Worm (Caenorhabditis elegans) whole organism, young adult: Measurements from ENCODE around the gene F57B1.6.
"Not testable (repeated sequence)": the region's sequence is repeated elsewhere in the genome, so short reads cannot be mapped to it uniquely, and the experiment has no call there.

Experiments
- attf-6 ChIP-seq: fragments of 200-800 bp; sonication (Bioruptor generic); IDR thresholded peaks from 2 replicates; pipeline ENCODE4 v1.3.6; 2022; ENCODE audit warnings: missing genetic modification reagents, missing genetic modification characterization, missing compliant biosample characterization
- hsf-1 ChIP-seq: fragments of 200-800 bp; sonication (Bioruptor generic); IDR thresholded peaks from 2 replicates; pipeline ENCODE4 v1.3.6; 2022; ENCODE audit warnings: missing genetic modification reagents, missing genetic modification characterization, missing compliant biosample characterization
- lin-35 ChIP-seq, 3 experiments: fragments of 150-350 bp in 2 of 3; sonication (generic microtip) in 1 of 3; optimal IDR thresholded peaks; 2 replicates each; lab custom pipeline; 2014 to 2018; ENCODE audit warnings: missing biosample characterization in 3 of 3, missing genetic modification characterization in 3 of 3, missing genetic modification reagents in 3 of 3
- mxl-1 ChIP-seq: sonication (generic microtip); optimal IDR thresholded peaks from 2 replicates; lab custom pipeline; 2016; ENCODE audit warnings: missing genetic modification characterization, missing compliant biosample characterization

DNA sequence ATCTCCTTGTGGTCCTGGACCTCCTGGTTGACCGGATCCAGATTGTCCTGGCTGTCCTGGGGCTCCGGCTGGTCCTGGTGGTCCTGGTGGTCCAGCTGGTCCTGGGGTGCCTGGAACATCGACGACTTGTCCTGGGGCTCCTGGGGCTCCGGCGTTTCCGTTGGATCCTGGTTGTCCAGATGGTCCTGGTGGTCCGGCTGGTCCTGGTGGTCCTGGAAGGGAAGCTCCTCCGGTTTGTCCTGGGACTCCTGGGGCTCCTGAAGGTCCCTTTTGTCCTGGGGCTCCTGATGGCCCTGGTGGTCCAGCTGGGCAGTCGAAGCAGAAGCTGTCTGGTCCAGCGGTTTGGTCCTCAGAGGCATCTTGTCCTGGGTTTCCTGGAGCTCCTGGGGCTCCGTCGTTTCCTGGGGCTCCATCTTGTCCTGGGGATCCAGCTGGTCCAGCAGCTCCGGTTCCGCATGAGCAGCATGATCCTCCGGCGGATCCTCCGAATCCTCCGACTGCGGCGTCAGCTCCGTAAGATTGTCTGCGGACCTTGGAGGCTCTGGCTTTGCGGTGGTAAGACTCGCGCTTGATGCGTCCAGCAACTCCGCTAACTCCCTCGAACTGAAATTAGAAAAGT is 10.9 kb upstream of the F57B1.6 start:
- not testable (repeated sequence) for TF ChIP-seq lin-35 (GFP tag; optimal IDR thresholded peaks at IDR 0.05; lab: Kevin White, UChicago); attf-6; mxl-1 (tag; lab: Kevin White, UChicago); hsf-1
